Fruit fly (Drosophila melanogaster): Measurements from ENCODE around the gene Muc12Ea.

DNA sequence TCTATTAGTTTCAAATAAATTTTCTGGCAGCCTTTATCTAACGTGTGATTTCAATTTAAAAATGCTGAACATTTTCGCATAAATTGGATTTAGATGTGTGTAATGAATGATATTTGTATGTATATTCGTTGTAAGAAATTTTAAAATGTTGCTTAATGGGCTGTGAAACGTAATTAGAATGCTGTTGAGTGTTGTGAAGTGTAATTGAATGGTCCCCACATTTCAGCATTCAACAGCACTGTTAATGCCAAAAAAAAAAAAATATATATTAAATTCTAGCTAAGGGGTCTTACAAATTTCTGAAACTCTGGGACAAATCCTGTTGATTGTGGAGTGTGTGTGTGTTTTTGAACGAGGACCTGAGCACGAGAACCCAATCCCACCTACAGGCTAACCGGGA is 12.4 kb upstream of the Muc12Ea start:
- TF ChIP-seq CG18619 (GFP tag; optimal IDR thresholded peaks at IDR 0.05) (no peak), Ptx1 (GFP tag; IDR thresholded peaks at IDR 0.05) (no peak), CG12744 (GFP tag; optimal IDR thresholded peaks at IDR 0.05) (no peak), CG15479 (GFP tag; optimal IDR thresholded peaks at IDR 0.05) (no peak), CG4328 (GFP tag; optimal IDR thresholded peaks at IDR 0.05) (no peak), Ravus (GFP tag; IDR thresholded peaks at IDR 0.05) (no peak), CG8765 (GFP tag; IDR thresholded peaks at IDR 0.05) (no peak), fu2 (GFP tag; optimal IDR thresholded peaks at IDR 0.05) (no peak), slbo (GFP tag; IDR thresholded peaks at IDR 0.05) (no peak), CG1233 (GFP tag; optimal IDR thresholded peaks at IDR 0.05) (no peak)

Data from whole organism, embryonic.